Worm (Caenorhabditis elegans) whole organism, L1 larva: ENCODE data around the gene ZK666.8.

Experiments used
- C04F5.9 ChIP-seq: sonication (generic microtip); optimal IDR thresholded peaks from 2 replicates; lab custom pipeline; 2016; ENCODE audit warnings: missing genetic modification characterization, missing compliant biosample characterization
- C16A3.4 ChIP-seq: fragments of 150-350 bp; optimal IDR thresholded peaks from 2 replicates; lab custom pipeline; 2014; ENCODE audit warnings: missing biosample characterization, missing genetic modification characterization
- F16B12.6 ChIP-seq: fragments of 150-350 bp; optimal IDR thresholded peaks from 2 replicates; lab custom pipeline; 2014; ENCODE audit warnings: missing biosample characterization, missing genetic modification characterization
- Y116A8C.19 ChIP-seq: sonication (generic microtip); optimal IDR thresholded peaks from 2 replicates; lab custom pipeline; 2016; ENCODE audit warnings: missing compliant biosample characterization, missing genetic modification characterization, borderline replicate concordance
- blmp-1 ChIP-seq: fragments of 150-350 bp; optimal IDR thresholded peaks from 2 replicates; lab custom pipeline; 2014; ENCODE audit warnings: missing biosample characterization, missing genetic modification characterization
- ceh-63 ChIP-seq: fragments of 200-800 bp; sonication (Bioruptor generic); optimal IDR thresholded peaks from 2 replicates; lab custom pipeline; 2018; ENCODE audit warnings: mild to moderate bottlenecking, missing genetic modification characterization, missing compliant biosample characterization
- ceh-82 ChIP-seq, 3 experiments: fragments of 150-350 bp in 1 of 3; sonication (generic microtip) in 2 of 3; optimal IDR thresholded peaks; 2 replicates each; lab custom pipeline; 2014 to 2017; ENCODE audit warnings: missing biosample characterization in 3 of 3, missing genetic modification characterization in 3 of 3
- ceh-90 ChIP-seq: sonication (generic microtip); optimal IDR thresholded peaks from 2 replicates; lab custom pipeline; 2016; ENCODE audit warnings: missing genetic modification characterization, missing compliant biosample characterization
- ces-1 ChIP-seq: fragments of 150-350 bp; optimal IDR thresholded peaks from 2 replicates; lab custom pipeline; 2014; ENCODE audit warnings: missing biosample characterization, missing genetic modification reagents, missing genetic modification characterization
- efl-1 ChIP-seq, 4 experiments: fragments of 150-350 bp; optimal IDR thresholded peaks in 3 of 4; peaks in 1 of 4; 1 replicate in 1 of 4; 2 replicates in 3 of 4; lab custom pipeline; 2014; ENCODE audit warnings: missing biosample characterization in 2 of 4, missing genetic modification characterization in 2 of 4, missing genetic modification reagents in 2 of 4
- egl-27 ChIP-seq, 2 experiments: fragments of 150-350 bp in 1 of 2; sonication (generic microtip); optimal IDR thresholded peaks; 3 replicates each; lab custom pipeline; 2017 to 2018; ENCODE audit warnings: missing biosample characterization in 2 of 2, missing genetic modification characterization in 2 of 2, missing genetic modification reagents in 2 of 2
- fkh-4 ChIP-seq: sonication (generic microtip); optimal IDR thresholded peaks from 2 replicates; lab custom pipeline; 2016; ENCODE audit warnings: missing compliant biosample characterization, missing genetic modification characterization, borderline replicate concordance
- hlh-17 ChIP-seq: fragments of 200-800 bp; sonication (Bioruptor generic); optimal IDR thresholded peaks from 2 replicates; lab custom pipeline; 2018; ENCODE audit warnings: missing genetic modification characterization, mild to moderate bottlenecking, missing compliant biosample characterization, moderate library complexity, borderline replicate concordance
- irx-1 ChIP-seq: sonication (generic microtip); optimal IDR thresholded peaks from 2 replicates; lab custom pipeline; 2016; ENCODE audit warnings: missing genetic modification characterization, missing compliant biosample characterization
- isw-1 ChIP-seq: fragments of 200-800 bp; sonication (Bioruptor generic); IDR thresholded peaks from 2 replicates; pipeline ENCODE4 v1.3.6; 2022; ENCODE audit warnings: missing genetic modification characterization, missing compliant biosample characterization
- jun-1 ChIP-seq: fragments of 150-350 bp; optimal IDR thresholded peaks from 2 replicates; lab custom pipeline; 2014; ENCODE audit warnings: missing biosample characterization, missing genetic modification reagents, missing genetic modification characterization
- lin-13 ChIP-seq: fragments of 150-350 bp; optimal IDR thresholded peaks from 2 replicates; lab custom pipeline; 2014; ENCODE audit warnings: missing biosample characterization, missing genetic modification reagents, missing genetic modification characterization
- lin-14 ChIP-seq: fragments of 200-800 bp; sonication (Bioruptor generic); optimal IDR thresholded peaks from 2 replicates; lab custom pipeline; 2018; ENCODE audit warnings: mild to moderate bottlenecking, missing genetic modification characterization, moderate library complexity, missing compliant biosample characterization
- lir-3 ChIP-seq: sonication (generic microtip); optimal IDR thresholded peaks from 2 replicates; lab custom pipeline; 2016; ENCODE audit warnings: mild to moderate bottlenecking, missing genetic modification characterization, moderate library complexity, missing compliant biosample characterization; ENCODE audit not compliant: poor library complexity
- lsy-2 ChIP-seq, 2 experiments: fragments of 150-350 bp; optimal IDR thresholded peaks; 2 replicates each; lab custom pipeline; 2014; ENCODE audit warnings: missing biosample characterization in 2 of 2, missing genetic modification characterization in 2 of 2
- mab-9 ChIP-seq: fragments of 200-800 bp; sonication (Bioruptor generic); IDR thresholded peaks from 2 replicates; pipeline ENCODE4 v1.3.6; 2022; ENCODE audit warnings: missing genetic modification reagents, missing genetic modification characterization, missing compliant biosample characterization
- mdl-1 ChIP-seq, 2 experiments: fragments of 150-350 bp; optimal IDR thresholded peaks; 2 replicates each; lab custom pipeline; 2014 to 2017; ENCODE audit warnings: missing biosample characterization in 2 of 2, missing genetic modification characterization in 2 of 2, inconsistent platforms in 1 of 2
- mef-2 ChIP-seq: fragments of 150-350 bp; optimal IDR thresholded peaks from 2 replicates; lab custom pipeline; 2014; ENCODE audit warnings: missing biosample characterization, missing genetic modification characterization
- nhr-11 ChIP-seq: fragments of 150-350 bp; optimal IDR thresholded peaks from 2 replicates; lab custom pipeline; 2014; ENCODE audit warnings: missing biosample characterization, missing genetic modification characterization
- nhr-19 ChIP-seq: fragments of 200-800 bp; sonication (Bioruptor generic); conservative IDR thresholded peaks from 2 replicates; pipeline ENCODE4 v1.3.6; 2022; ENCODE audit warnings: missing genetic modification characterization, missing compliant biosample characterization
- nhr-71 ChIP-seq: sonication (generic microtip); optimal IDR thresholded peaks from 2 replicates; lab custom pipeline; 2016; ENCODE audit warnings: mild to moderate bottlenecking, missing genetic modification characterization, moderate library complexity, missing compliant biosample characterization
- nhr-84 ChIP-seq: sonication (generic microtip); optimal IDR thresholded peaks from 2 replicates; lab custom pipeline; 2017; ENCODE audit warnings: missing biosample characterization, missing genetic modification characterization
- nhr-85 ChIP-seq: sonication (generic microtip); peaks from one replicate; lab custom pipeline; 2016; ENCODE audit warnings: missing genetic modification characterization, inconsistent platforms, missing compliant biosample characterization
- nhr-90 ChIP-seq: sonication (generic microtip); optimal IDR thresholded peaks from 2 replicates; lab custom pipeline; 2016; ENCODE audit warnings: mild to moderate bottlenecking, missing genetic modification characterization, missing compliant biosample characterization; ENCODE audit not compliant: poor library complexity
- rnt-1 ChIP-seq: sonication (generic microtip); optimal IDR thresholded peaks from 2 replicates; lab custom pipeline; 2016; ENCODE audit warnings: mild to moderate bottlenecking, missing genetic modification characterization, moderate library complexity, missing compliant biosample characterization
- skn-1 ChIP-seq: fragments of 150-350 bp; optimal IDR thresholded peaks from 2 replicates; lab custom pipeline; 2014; ENCODE audit warnings: missing biosample characterization, missing genetic modification characterization
- sptf-1 ChIP-seq: fragments of 150-350 bp; optimal IDR thresholded peaks from 2 replicates; lab custom pipeline; 2014; ENCODE audit warnings: missing biosample characterization, missing genetic modification characterization
- sup-37 ChIP-seq: fragments of 200-800 bp; sonication (Bioruptor generic); optimal IDR thresholded peaks from 2 replicates; lab custom pipeline; 2018; ENCODE audit warnings: mild to moderate bottlenecking, missing genetic modification characterization, missing compliant biosample characterization
- swsn-7 ChIP-seq: sonication (generic microtip); optimal IDR thresholded peaks from 2 replicates; lab custom pipeline; 2016; ENCODE audit warnings: missing genetic modification characterization, missing compliant biosample characterization
- unc-130 ChIP-seq: fragments of 150-350 bp; optimal IDR thresholded peaks from 2 replicates; lab custom pipeline; 2017; ENCODE audit warnings: missing biosample characterization, missing genetic modification characterization, inconsistent platforms
- unc-62 ChIP-seq: fragments of 150-350 bp; optimal IDR thresholded peaks from 2 replicates; lab custom pipeline; 2014; ENCODE audit warnings: missing biosample characterization, missing genetic modification reagents, missing genetic modification characterization
- unc-86 ChIP-seq: sonication (generic microtip); optimal IDR thresholded peaks from 2 replicates; lab custom pipeline; 2016; ENCODE audit warnings: missing genetic modification characterization, missing compliant biosample characterization
- xbp-1 ChIP-seq: sonication (generic microtip); optimal IDR thresholded peaks from 2 replicates; lab custom pipeline; 2016; ENCODE audit warnings: missing genetic modification characterization, missing compliant biosample characterization
- zag-1 ChIP-seq: fragments of 150-350 bp; optimal IDR thresholded peaks from 2 replicates; lab custom pipeline; 2014; ENCODE audit warnings: missing biosample characterization, missing genetic modification characterization
- ztf-11 ChIP-seq, 2 experiments: sonication (generic microtip); optimal IDR thresholded peaks; 2 replicates each; lab custom pipeline; 2016 to 2017; ENCODE audit warnings: missing genetic modification characterization in 2 of 2, missing biosample characterization in 1 of 2, missing compliant biosample characterization in 1 of 2
- ztf-4 ChIP-seq: fragments of 150-350 bp; optimal IDR thresholded peaks from 2 replicates; lab custom pipeline; 2014; ENCODE audit warnings: missing biosample characterization, missing genetic modification characterization

The ZK666.8 gene

DNA sequence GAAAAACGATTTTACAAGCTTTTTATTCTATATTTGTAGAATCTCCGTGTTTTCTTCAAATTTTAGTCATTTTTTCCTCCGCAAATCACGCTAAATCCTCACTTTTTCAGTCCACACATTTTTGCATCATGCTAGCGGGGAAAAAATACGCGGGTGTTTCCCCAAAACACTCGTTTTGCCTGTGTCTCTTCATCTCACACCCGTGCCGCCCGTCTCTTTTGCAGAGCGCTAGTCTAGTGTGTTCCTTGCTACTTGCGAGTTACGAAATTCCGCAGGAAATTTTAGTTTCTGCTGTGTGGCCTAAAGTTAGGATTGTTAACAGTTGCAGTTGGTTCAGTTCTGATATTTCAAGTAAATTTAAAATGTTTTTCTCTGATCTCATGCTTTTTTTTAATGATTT is 47.2 kb downstream of the ZK666.8 start (continued):
- TF ChIP-seq xbp-1 (tag; lab: Kevin White, UChicago) (no peak), lin-14 (GFP tag; lab: Kevin White, UChicago) (peak; percentile 73), lir-3 (tag; lab: Kevin White, UChicago) (no peak), lsy-2 (tag; optimal IDR thresholded peaks at IDR 0.05; lab: Kevin White, UChicago) (no peak), ces-1 (no peak), unc-130 (tag; lab: Kevin White, UChicago) (peak; percentile 52), isw-1 (no peak), C04F5.9 (no peak), ztf-4 (tag; lab: Kevin White, UChicago) (no peak), mdl-1 (tag; optimal IDR thresholded peaks at IDR 0.05; lab: Kevin White, UChicago) (peak in 1 of 2 experiments; percentile 52), nhr-11 (tag; lab: Kevin White, UChicago) (peak; percentile 34), nhr-85 (no peak), fkh-4 (tag; lab: Kevin White, UChicago) (no peak), lin-13 (GFP tag; lab: Kevin White, UChicago) (peak; percentile 29), sup-37 (GFP tag; lab: Kevin White, UChicago) (no peak), rnt-1 (tag; lab: Kevin White, UChicago) (peak; percentile 36), ceh-82 (tag; optimal IDR thresholded peaks at IDR 0.05; lab: Kevin White, UChicago) (peak in 2 of 3 experiments; percentile 3 to 73), blmp-1 (peak; percentile 23), nhr-90 (tag; lab: Kevin White, UChicago) (no peak)

- TF ChIP-seq egl-27 (tag; optimal IDR thresholded peaks at IDR 0.05; lab: Kevin White, UChicago) (no peak), lin-13 (GFP tag; lab: Kevin White, UChicago) (no peak), lin-14 (GFP tag; lab: Kevin White, UChicago) (peak; percentile 64), swsn-7 (tag; lab: Kevin White, UChicago) (no peak), hlh-17 (no peak), C16A3.4 (tag; lab: Kevin White, UChicago) (peak; percentile 1), ceh-63 (GFP tag; lab: Kevin White, UChicago) (no peak), rnt-1 (tag; lab: Kevin White, UChicago) (peak; percentile 65), efl-1 (optimal IDR thresholded peaks at IDR 0.05; lab: Kevin White, UChicago) (peak in 1 of 2 experiments; percentile 12), efl-1 (GFP tag; optimal IDR thresholded peaks at IDR 0.05 in 1 of 2; lab: Kevin White, UChicago) (no peak), ceh-90 (tag; lab: Kevin White, UChicago) (no peak), ztf-11 (tag; optimal IDR thresholded peaks at IDR 0.05; lab: Kevin White, UChicago) (no peak), irx-1 (tag; lab: Kevin White, UChicago) (no peak), skn-1 (tag; lab: Kevin White, UChicago) (peak; percentile 5), xbp-1 (tag; lab: Kevin White, UChicago) (no peak), unc-62 (GFP tag; lab: Kevin White, UChicago) (no peak), jun-1 (no peak), lsy-2 (tag; optimal IDR thresholded peaks at IDR 0.05; lab: Kevin White, UChicago) (peak; percentile 49 to 51), nhr-71 (tag; lab: Kevin White, UChicago) (peak; percentile 61), Y116A8C.19 (tag; lab: Kevin White, UChicago) (no peak), mef-2 (tag; lab: Kevin White, UChicago) (no peak), mab-9 (GFP tag; lab: Robert Waterston, UW) (no peak), unc-86 (tag; lab: Kevin White, UChicago) (no peak), mdl-1 (tag; optimal IDR thresholded peaks at IDR 0.05; lab: Kevin White, UChicago) (peak in 1 of 2 experiments; percentile 2), sup-37 (GFP tag; lab: Kevin White, UChicago) (no peak), nhr-84 (tag; lab: Kevin White, UChicago) (no peak), F16B12.6 (tag; lab: Kevin White, UChicago) (peak; percentile 76), zag-1 (tag; lab: Kevin White, UChicago) (no peak), sptf-1 (no peak), nhr-19 (GFP tag; lab: Robert Waterston, UW) (peak; percentile 40)
Measured at ce11 chrII:10444971-10445707, 47.8 kb downstream of the ZK666.8 start.
